Worm (Caenorhabditis elegans): ENCODE data around the gene ins-23.
A peak's percentile ranks its signal among the peaks of the same experiment; 100 is the strongest.

The ins-23 gene

ce11 chrIII:9988352-9988751 is 39.7 kb upstream of the ins-23 start, which contains the start of gene C05B5.1:
TSS of gene C05B5.1 (minus strand) at chrIII:9988452.
- TF ChIP-seq dpl-1 (GFP tag; optimal IDR thresholded peaks at IDR 0.05) (no peak), daf-19 (GFP tag; conservative IDR thresholded peaks at IDR 0.05) (no peak), lin-38 (GFP tag; IDR thresholded peaks at IDR 0.05) (no peak), unc-39 (tag; optimal IDR thresholded peaks at IDR 0.05) (no peak), nhr-102 (tag; optimal IDR thresholded peaks at IDR 0.05) (no peak), snpc-1.2 (GFP tag; IDR thresholded peaks at IDR 0.05) (no peak), nhr-6 (tag; optimal IDR thresholded peaks at IDR 0.05) (no peak), R02D3.7 (tag; optimal IDR thresholded peaks at IDR 0.05) (no peak), nhr-25 (tag; optimal IDR thresholded peaks at IDR 0.05; ENCODE audit: borderline replicate concordance, insufficient read depth) (no peak), dve-1 (tag; optimal IDR thresholded peaks at IDR 0.05; ENCODE audit: insufficient read depth) (no peak), nhr-48 (tag; optimal IDR thresholded peaks at IDR 0.05) (no peak), fos-1 (tag; optimal IDR thresholded peaks at IDR 0.05) (no peak), ZK546.5 (tag; optimal IDR thresholded peaks at IDR 0.05) (no peak), nhr-11 (tag; optimal IDR thresholded peaks at IDR 0.05) (no peak)

DNA sequence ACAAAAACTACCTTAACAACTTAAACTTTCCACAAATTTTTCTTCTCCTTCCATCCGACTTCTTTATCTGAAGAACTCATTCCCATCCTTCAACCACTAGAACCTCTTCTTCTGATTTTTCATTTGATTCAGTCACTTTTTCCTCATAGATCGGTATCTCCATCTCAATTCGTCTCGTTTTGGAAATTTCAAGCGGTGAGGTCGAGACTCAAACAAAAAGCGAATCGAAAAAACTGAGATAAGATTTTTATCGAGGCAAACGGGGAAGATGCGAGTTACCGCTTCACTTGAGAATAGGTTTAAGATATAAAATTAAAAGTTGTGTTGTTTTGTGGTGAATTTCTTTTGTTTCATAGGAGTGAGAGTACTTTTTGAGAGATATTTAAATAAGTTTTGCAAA is 36.7 kb upstream of the ins-23 start:
- no peak for TF ChIP-seq dmd-8 (GFP tag; IDR thresholded peaks at IDR 0.05)
- TF ChIP-seq ces-1 (GFP tag; optimal IDR thresholded peaks at IDR 0.05): no peak
- TF ChIP-seq daf-8 (GFP tag; IDR thresholded peaks at IDR 0.05): no peak
- TF ChIP-seq rbr-2 (tag; optimal IDR thresholded peaks at IDR 0.05): no peak
- no peak for TF ChIP-seq ama-1 (optimal IDR thresholded peaks at IDR 0.05)
- no peak for TF ChIP-seq pha-4 (GFP tag; IDR thresholded peaks at IDR 0.05)
- no peak for TF ChIP-seq pha-4 (tag; optimal IDR thresholded peaks at IDR 0.05)
- no peak for TF ChIP-seq ceh-82 (tag; optimal IDR thresholded peaks at IDR 0.05)
- TF ChIP-seq egl-43 (GFP tag; IDR thresholded peaks at IDR 0.05): no peak
- TF ChIP-seq nhr-28 (tag; optimal IDR thresholded peaks at IDR 0.05): no peak
- TF ChIP-seq R02D3.7 (tag; optimal IDR thresholded peaks at IDR 0.05): no peak
- no peak for TF ChIP-seq nhr-11 (tag; optimal IDR thresholded peaks at IDR 0.05)
- no peak for TF ChIP-seq nhr-25 (tag; optimal IDR thresholded peaks at IDR 0.05; ENCODE audit: borderline replicate concordance, insufficient read depth)
- TF ChIP-seq Y5F2A.4 (GFP tag; optimal IDR thresholded peaks at IDR 0.05): no peak
- TF ChIP-seq aha-1 (tag): no peak
- TF ChIP-seq Y48G9A.11 (GFP tag; IDR thresholded peaks at IDR 0.05): no peak

- no peak for TF ChIP-seq madf-9 (GFP tag; conservative IDR thresholded peaks at IDR 0.05)
- TF ChIP-seq unc-62 (GFP tag; optimal IDR thresholded peaks at IDR 0.05 in 1 of 2): peak in 1 of 2 experiments; percentile 53
- TF ChIP-seq unc-62 (tag; optimal IDR thresholded peaks at IDR 0.05): no peak
Observed at ce11 chrIII:9993535-9993934, 34.5 kb upstream of the ins-23 start, which contains the start of gene C05B5.4. TSS of gene C05B5.4 (plus strand) at chrIII:9993885.

ce11 chrIII:9997890-9998289 is 30.2 kb upstream of the ins-23 start, which contains the start of gene pqn-8:
TSS of gene pqn-8 (minus strand) at chrIII:9997990.
- TF ChIP-seq hlh-11 (tag; optimal IDR thresholded peaks at IDR 0.05): no peak
- TF ChIP-seq ZK546.5 (tag; optimal IDR thresholded peaks at IDR 0.05): no peak
- no peak for TF ChIP-seq ZK337.2 (GFP tag; IDR thresholded peaks at IDR 0.05)
- TF ChIP-seq set-16 (GFP tag; IDR thresholded peaks at IDR 0.05): no peak
- TF ChIP-seq lin-39 (tag; optimal IDR thresholded peaks at IDR 0.05): no peak
- no peak for TF ChIP-seq Y105C5A.15 (GFP tag; IDR thresholded peaks at IDR 0.05)
- no peak for TF ChIP-seq Y75B8A.6 (GFP tag; IDR thresholded peaks at IDR 0.05)
- no peak for TF ChIP-seq ceh-82 (tag; optimal IDR thresholded peaks at IDR 0.05)
- TF ChIP-seq dve-1 (tag; optimal IDR thresholded peaks at IDR 0.05; ENCODE audit: insufficient read depth): no peak
- no peak for TF ChIP-seq lin-29 (GFP tag; IDR thresholded peaks at IDR 0.05)
- TF ChIP-seq saeg-2 (GFP tag; IDR thresholded peaks at IDR 0.05): no peak
- no peak for TF ChIP-seq rbr-2 (tag; optimal IDR thresholded peaks at IDR 0.05)
- no peak for TF ChIP-seq fos-1 (tag; optimal IDR thresholded peaks at IDR 0.05)
- no peak for TF ChIP-seq Y48G9A.11 (GFP tag; IDR thresholded peaks at IDR 0.05)
- no peak for TF ChIP-seq egl-43 (GFP tag; IDR thresholded peaks at IDR 0.05)
- no peak for TF ChIP-seq ztf-11 (tag; optimal IDR thresholded peaks at IDR 0.05)
- no peak for TF ChIP-seq nhr-42 (GFP tag; IDR thresholded peaks at IDR 0.05)
- TF ChIP-seq nhr-111 (GFP tag; optimal IDR thresholded peaks at IDR 0.05): no peak
- no peak for TF ChIP-seq ctbp-1 (GFP tag; IDR thresholded peaks at IDR 0.05)
- TF ChIP-seq spr-3 (GFP tag; optimal IDR thresholded peaks at IDR 0.05): no peak

Measured in whole organism, L4 larva.